Worm (Caenorhabditis elegans): ENCODE results near the gene Y58A7A.2.

Y58A7A.2 gene

ce11 chrV:5086919-5087404, 15.0 kb upstream of the Y58A7A.2 start, which contains the start of gene Y58A7A.5 (continued):
- TF ChIP-seq pax-3 (tag; optimal IDR thresholded peaks at IDR 0.05) (no peak), alr-1 (tag; optimal IDR thresholded peaks at IDR 0.05; ENCODE audit: borderline replicate concordance) (no peak), isw-1 (GFP tag; IDR thresholded peaks at IDR 0.05) (no peak), nhr-11 (tag; optimal IDR thresholded peaks at IDR 0.05) (no peak), lin-35 (GFP tag; optimal IDR thresholded peaks at IDR 0.05) (no peak), elt-3 (tag; optimal IDR thresholded peaks at IDR 0.05) (no peak), dsc-1 (tag; optimal IDR thresholded peaks at IDR 0.05) (peak; percentile 59), skn-1 (tag; optimal IDR thresholded peaks at IDR 0.05) (peak; percentile 87), xbp-1 (tag; optimal IDR thresholded peaks at IDR 0.05) (no peak), unc-86 (tag; optimal IDR thresholded peaks at IDR 0.05) (peak; percentile 4), zip-4 (GFP tag; optimal IDR thresholded peaks at IDR 0.05) (peak; percentile 66), ztf-4 (tag; optimal IDR thresholded peaks at IDR 0.05) (no peak), tbx-2 (tag; optimal IDR thresholded peaks at IDR 0.05) (peak; percentile 20), mep-1 (tag; optimal IDR thresholded peaks at IDR 0.05) (peak; percentile 13), ztf-11 (tag; optimal IDR thresholded peaks at IDR 0.05) (no peak), vab-15 (tag; optimal IDR thresholded peaks at IDR 0.05) (no peak), aha-1 (tag; optimal IDR thresholded peaks at IDR 0.05) (no peak), lsy-2 (tag; optimal IDR thresholded peaks at IDR 0.05) (peak in 1 of 2 experiments; percentile 58), ets-5 (GFP tag; IDR thresholded peaks at IDR 0.05) (no peak), nhr-20 (tag; optimal IDR thresholded peaks at IDR 0.05) (no peak), nhr-71 (tag; optimal IDR thresholded peaks at IDR 0.05) (peak; percentile 45), mef-2 (tag; optimal IDR thresholded peaks at IDR 0.05) (no peak), aly-2 (tag; optimal IDR thresholded peaks at IDR 0.05) (no peak), elt-2 (tag; optimal IDR thresholded peaks at IDR 0.05) (no peak), nhr-12 (tag; optimal IDR thresholded peaks at IDR 0.05) (no peak), lin-13 (GFP tag; optimal IDR thresholded peaks at IDR 0.05) (no peak), grh-1 (GFP tag; IDR thresholded peaks at IDR 0.05) (no peak), Y116A8C.19 (tag; optimal IDR thresholded peaks at IDR 0.05; ENCODE audit: borderline replicate concordance) (no peak), efl-1 (optimal IDR thresholded peaks at IDR 0.05) (peak in 1 of 2 experiments; percentile 15), efl-1 (GFP tag; optimal IDR thresholded peaks at IDR 0.05 in 1 of 2) (no peak), egl-13 (tag; optimal IDR thresholded peaks at IDR 0.05) (no peak), pqm-1 (tag; optimal IDR thresholded peaks at IDR 0.05) (no peak), swsn-7 (tag; optimal IDR thresholded peaks at IDR 0.05) (no peak), pag-3 (tag; optimal IDR thresholded peaks at IDR 0.05; ENCODE audit: borderline replicate concordance, insufficient read depth) (no peak), C04F5.9 (tag; optimal IDR thresholded peaks at IDR 0.05) (no peak), sup-37 (GFP tag; optimal IDR thresholded peaks at IDR 0.05) (no peak), ceh-82 (tag; optimal IDR thresholded peaks at IDR 0.05) (peak in 2 of 3 experiments; percentile 25 to 33), zag-1 (tag; optimal IDR thresholded peaks at IDR 0.05) (no peak)

- TF ChIP-seq sup-37 (GFP tag; optimal IDR thresholded peaks at IDR 0.05) (no peak), swsn-7 (tag; optimal IDR thresholded peaks at IDR 0.05) (no peak), lin-13 (GFP tag; optimal IDR thresholded peaks at IDR 0.05) (no peak), nhr-12 (tag; optimal IDR thresholded peaks at IDR 0.05) (no peak), ets-5 (GFP tag; IDR thresholded peaks at IDR 0.05) (no peak), nhr-71 (tag; optimal IDR thresholded peaks at IDR 0.05) (no peak), lin-14 (GFP tag; optimal IDR thresholded peaks at IDR 0.05) (no peak), aly-2 (tag; optimal IDR thresholded peaks at IDR 0.05) (no peak), fkh-8 (tag; optimal IDR thresholded peaks at IDR 0.05) (no peak), C04F5.9 (tag; optimal IDR thresholded peaks at IDR 0.05) (no peak), zag-1 (tag; optimal IDR thresholded peaks at IDR 0.05) (no peak), lin-39 (tag; optimal IDR thresholded peaks at IDR 0.05) (no peak), skn-1 (tag; optimal IDR thresholded peaks at IDR 0.05) (peak; percentile 64), pqm-1 (tag; optimal IDR thresholded peaks at IDR 0.05) (no peak), lsy-2 (tag; optimal IDR thresholded peaks at IDR 0.05) (peak in 1 of 2 experiments; percentile 30), pag-3 (tag; optimal IDR thresholded peaks at IDR 0.05; ENCODE audit: borderline replicate concordance, insufficient read depth) (no peak), efl-1 (optimal IDR thresholded peaks at IDR 0.05) (no peak), efl-1 (GFP tag; optimal IDR thresholded peaks at IDR 0.05 in 1 of 2) (peak in 1 of 2 experiments; percentile 26), sox-4 (tag; optimal IDR thresholded peaks at IDR 0.05) (no peak), snpc-4 (tag; optimal IDR thresholded peaks at IDR 0.05) (no peak), C16A3.4 (tag; optimal IDR thresholded peaks at IDR 0.05) (no peak), ztf-4 (tag; optimal IDR thresholded peaks at IDR 0.05) (no peak), F16B12.6 (tag; optimal IDR thresholded peaks at IDR 0.05) (no peak), hlh-17 (GFP tag; optimal IDR thresholded peaks at IDR 0.05; ENCODE audit: borderline replicate concordance) (no peak), mep-1 (tag; optimal IDR thresholded peaks at IDR 0.05) (no peak), efl-3 (GFP tag; optimal IDR thresholded peaks at IDR 0.05) (no peak), nhr-20 (tag; optimal IDR thresholded peaks at IDR 0.05) (no peak), tbx-2 (tag; optimal IDR thresholded peaks at IDR 0.05) (no peak)
Measured at ce11 chrV:5084957-5085465, 13.0 kb upstream of the Y58A7A.2 start, which contains the start of gene Y58A7A.4. Gene Y58A7A.4 (minus strand): TSS chrV:5085007.
